Fruit fly (Drosophila melanogaster) whole organism, pupa: ENCODE data around the gene HP1D3csd.

ENCODE experiments used
- CG10348 ChIP-seq: fragments of 200-800 bp; sonication (Bioruptor generic); IDR thresholded peaks from 2 replicates; pipeline ENCODE4 v1.3.6; 2022; ENCODE audit warnings: missing biosample characterization, missing genetic modification characterization
- CG12605 ChIP-seq: fragments of 200-800 bp; sonication (Bioruptor generic); IDR thresholded peaks from 2 replicates; pipeline ENCODE4 v1.3.6; 2022; ENCODE audit warnings: missing biosample characterization, missing genetic modification characterization
- CG13204 ChIP-seq: fragments of 200-800 bp; sonication (Bioruptor generic); optimal IDR thresholded peaks from 2 replicates; lab custom pipeline; 2018; ENCODE audit warnings: missing biosample characterization, mild to moderate bottlenecking, missing genetic modification characterization, moderate library complexity
- CG15710 ChIP-seq: fragments of 200-800 bp; sonication (Bioruptor generic); optimal IDR thresholded peaks from 2 replicates; lab custom pipeline; 2018; ENCODE audit warnings: missing biosample characterization, mild to moderate bottlenecking, missing genetic modification characterization, moderate library complexity
- CG32121 ChIP-seq: fragments of 200-800 bp; sonication (Bioruptor generic); IDR thresholded peaks from 2 replicates; pipeline ENCODE4 v1.3.6; 2022; ENCODE audit warnings: missing biosample characterization, missing genetic modification characterization
- CG34367 ChIP-seq: fragments of 200-800 bp; sonication (Bioruptor generic); optimal IDR thresholded peaks from 2 replicates; lab custom pipeline; 2018; ENCODE audit warnings: missing biosample characterization, mild to moderate bottlenecking, missing genetic modification characterization
- CG4496 ChIP-seq: fragments of 200-800 bp; sonication (Bioruptor generic); IDR thresholded peaks from 3 replicates; pipeline ENCODE4 v1.3.6; 2022; ENCODE audit warnings: missing biosample characterization, missing genetic modification characterization
- CG8301 ChIP-seq: fragments of 200-800 bp; sonication (Bioruptor generic); optimal IDR thresholded peaks from 2 replicates; lab custom pipeline; 2018; ENCODE audit warnings: missing biosample characterization, mild to moderate bottlenecking, missing genetic modification characterization
- EcR ChIP-seq: fragments of 200-800 bp; sonication (Bioruptor generic); optimal IDR thresholded peaks from 3 replicates; lab custom pipeline; 2019; ENCODE audit warnings: missing biosample characterization, missing genetic modification characterization, mild to moderate bottlenecking, moderate library complexity, missing genetic modification reagents
- Pif1A ChIP-seq: fragments of 200-800 bp; sonication (Bioruptor generic); optimal IDR thresholded peaks from 3 replicates; lab custom pipeline; 2016; ENCODE audit warnings: missing biosample characterization, missing genetic modification characterization
- Snoo ChIP-seq: fragments of 200-800 bp; sonication (Bioruptor generic); optimal IDR thresholded peaks from 3 replicates; lab custom pipeline; 2017; ENCODE audit warnings: missing biosample characterization, mild to moderate bottlenecking, missing genetic modification characterization, inconsistent platforms
- fd96Ca ChIP-seq: fragments of 200-800 bp; sonication (Bioruptor generic); IDR thresholded peaks from 3 replicates; pipeline ENCODE4 v1.3.6; 2022; ENCODE audit warnings: missing biosample characterization, missing genetic modification characterization
- gl ChIP-seq: fragments of 200-800 bp; sonication (Bioruptor generic); optimal IDR thresholded peaks from 2 replicates; lab custom pipeline; 2018; ENCODE audit warnings: missing biosample characterization, mild to moderate bottlenecking, missing genetic modification characterization

DNA sequence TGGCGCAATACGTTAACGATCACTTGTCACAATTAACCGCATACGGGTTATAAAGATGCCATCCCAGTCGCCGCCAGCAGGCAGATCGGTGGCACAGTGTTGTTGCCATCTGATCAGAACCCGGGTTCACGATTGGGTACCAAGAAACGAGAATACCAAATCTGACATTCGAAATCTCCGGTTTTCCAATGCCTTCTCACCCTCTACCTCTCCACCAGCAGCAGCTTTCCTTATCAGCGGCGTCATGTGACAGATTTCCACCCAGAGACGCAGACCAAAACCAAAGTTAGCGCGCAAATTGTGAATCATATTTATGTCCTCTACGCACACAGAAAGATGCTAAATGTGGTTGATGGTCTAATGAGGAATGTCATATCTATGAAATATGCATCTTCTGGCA lies 48.6 kb downstream of the HP1D3csd start:
- TF ChIP-seq CG12605 (GFP tag; lab: Robert Waterston, UW) (no peak), EcR (GFP tag; lab: Kevin White, UChicago) (no peak), Snoo (no peak), gl (tag; lab: Kevin White, UChicago) (no peak), CG15710 (tag; lab: Kevin White, UChicago) (no peak), CG8301 (no peak), fd96Ca (GFP tag; lab: Robert Waterston, UW) (no peak), CG13204 (GFP tag; lab: Kevin White, UChicago) (no peak), CG4496 (no peak), CG32121 (GFP tag; lab: Robert Waterston, UW) (no peak), CG10348 (GFP tag; lab: Robert Waterston, UW) (no peak), CG34367 (no peak), Pif1A (no peak)
